Fruit fly (Drosophila melanogaster) whole organism, embryonic: ENCODE results near the gene CG13949.

Experiments
- Atf3 ChIP-seq: fragments of 200-800 bp; sonication (Bioruptor generic); optimal IDR thresholded peaks from 3 replicates; lab custom pipeline; 2016; ENCODE audit warnings: missing biosample characterization, missing genetic modification characterization
- CG10431 ChIP-seq: fragments of 200-800 bp; sonication (Bioruptor generic); optimal IDR thresholded peaks from 3 replicates; lab custom pipeline; 2018; ENCODE audit warnings: missing biosample characterization, mild to moderate bottlenecking, missing genetic modification characterization
- CG10979 ChIP-seq: fragments of 200-800 bp; sonication (Bioruptor generic); optimal IDR thresholded peaks from 2 replicates; lab custom pipeline; 2018; ENCODE audit warnings: missing biosample characterization, mild to moderate bottlenecking, missing genetic modification characterization, moderate library complexity
- CG11723 ChIP-seq: fragments of 200-800 bp; sonication (Bioruptor generic); optimal IDR thresholded peaks from 2 replicates; lab custom pipeline; 2017; ENCODE audit warnings: missing biosample characterization, mild to moderate bottlenecking, missing genetic modification characterization
- CG2678 ChIP-seq: fragments of 200-800 bp; sonication (Bioruptor generic); optimal IDR thresholded peaks from 3 replicates; lab custom pipeline; 2019; ENCODE audit warnings: missing biosample characterization, mild to moderate bottlenecking, missing genetic modification characterization, moderate library complexity
- CG30403 ChIP-seq: fragments of 200-800 bp; sonication (Bioruptor generic); optimal IDR thresholded peaks from 3 replicates; lab custom pipeline; 2016; ENCODE audit warnings: missing biosample characterization, missing genetic modification characterization
- CG3838 ChIP-seq: fragments of 200-800 bp; sonication (Bioruptor generic); optimal IDR thresholded peaks from 3 replicates; lab custom pipeline; 2016; ENCODE audit warnings: missing biosample characterization, missing genetic modification characterization
- CG4282 ChIP-seq: fragments of 200-800 bp; sonication (Bioruptor generic); optimal IDR thresholded peaks from 2 replicates; lab custom pipeline; 2016; ENCODE audit warnings: missing biosample characterization, missing genetic modification characterization
- CG7556 ChIP-seq: fragments of 200-800 bp; sonication (Bioruptor generic); optimal IDR thresholded peaks from 2 replicates; lab custom pipeline; 2017; ENCODE audit warnings: missing biosample characterization, mild to moderate bottlenecking, missing genetic modification characterization
- CG7786 ChIP-seq: fragments of 200-800 bp; sonication (Bioruptor generic); optimal IDR thresholded peaks from 2 replicates; lab custom pipeline; 2016; ENCODE audit warnings: missing biosample characterization, missing genetic modification characterization
- CkIIα-i1 ChIP-seq: fragments of 200-800 bp; sonication (Bioruptor generic); IDR thresholded peaks from 2 replicates; pipeline ENCODE4 v1.3.6; 2022; ENCODE audit warnings: missing biosample characterization, missing genetic modification characterization
- D ChIP-seq, 2 experiments: fragments of 200-800 bp in 1 of 2; fragments of >200 bp in 1 of 2; sonication (Bioruptor generic) in 1 of 2; optimal IDR thresholded peaks; 2 replicates in 1 of 2; 3 replicates in 1 of 2; lab custom pipeline; 2017; ENCODE audit warnings: mild to moderate bottlenecking in 1 of 2, missing biosample characterization in 1 of 2, missing genetic modification characterization in 1 of 2, missing genetic modification reagents in 1 of 2
- D19B ChIP-seq: fragments of 200-800 bp; sonication (Bioruptor generic); optimal IDR thresholded peaks from 2 replicates; lab custom pipeline; 2017; ENCODE audit warnings: missing biosample characterization, mild to moderate bottlenecking, missing genetic modification characterization
- Dref ChIP-seq: fragments of 200-800 bp; sonication (Bioruptor generic); IDR thresholded peaks from 2 replicates; pipeline ENCODE4 v1.3.6; 2022; ENCODE audit warnings: missing biosample characterization, missing genetic modification characterization
- Fer1 ChIP-seq: fragments of 200-800 bp; sonication (Bioruptor generic); optimal IDR thresholded peaks from 2 replicates; lab custom pipeline; 2017; ENCODE audit warnings: missing biosample characterization, mild to moderate bottlenecking, missing genetic modification characterization
- Fer3 ChIP-seq: fragments of 200-800 bp; sonication (Bioruptor generic); optimal IDR thresholded peaks from 2 replicates; lab custom pipeline; 2018; ENCODE audit warnings: missing biosample characterization, mild to moderate bottlenecking, missing genetic modification characterization, moderate library complexity
- HmgD ChIP-seq: fragments of 200-800 bp; sonication (Bioruptor generic); optimal IDR thresholded peaks from 3 replicates; lab custom pipeline; 2016; ENCODE audit warnings: missing biosample characterization, missing genetic modification characterization
- Hmx ChIP-seq: fragments of 200-800 bp; sonication (Bioruptor generic); optimal IDR thresholded peaks from 2 replicates; lab custom pipeline; 2016; ENCODE audit warnings: missing biosample characterization, missing genetic modification characterization
- Hr3 ChIP-seq: fragments of 200-800 bp; sonication (Bioruptor generic); optimal IDR thresholded peaks from 3 replicates; lab custom pipeline; 2016; ENCODE audit warnings: missing biosample characterization, missing genetic modification characterization
- Hr78 ChIP-seq, 2 experiments: fragments of 200-800 bp in 1 of 2; fragments of >200 bp in 1 of 2; sonication (Bioruptor generic) in 1 of 2; optimal IDR thresholded peaks; 2 replicates each; lab custom pipeline; 2017 to 2019; ENCODE audit warnings: missing biosample characterization in 2 of 2, missing genetic modification characterization in 2 of 2, mild to moderate bottlenecking in 1 of 2, moderate library complexity in 1 of 2
- Lhr ChIP-seq: fragments of 200-800 bp; sonication (Bioruptor generic); optimal IDR thresholded peaks from 3 replicates; lab custom pipeline; 2017; ENCODE audit warnings: mild to moderate bottlenecking, missing biosample characterization, missing genetic modification reagents, missing genetic modification characterization
- Mrtf ChIP-seq: fragments of 200-800 bp; sonication (Bioruptor generic); IDR thresholded peaks from 3 replicates; pipeline ENCODE4 v1.3.6; 2022; ENCODE audit warnings: missing biosample characterization, missing genetic modification characterization
- NFAT ChIP-seq: fragments of 200-800 bp; sonication (Bioruptor generic); IDR thresholded peaks from 2 replicates; pipeline ENCODE4 v1.3.6; 2022; ENCODE audit warnings: missing biosample characterization, missing genetic modification characterization
- Rx ChIP-seq: fragments of 200-800 bp; sonication (Bioruptor generic); IDR thresholded peaks from 2 replicates; pipeline ENCODE4 v1.3.6; 2022; ENCODE audit warnings: missing biosample characterization, missing genetic modification characterization
- Sry-β ChIP-seq: fragments of 200-800 bp; sonication (Bioruptor generic); optimal IDR thresholded peaks from 2 replicates; lab custom pipeline; 2018; ENCODE audit warnings: missing biosample characterization, mild to moderate bottlenecking, missing genetic modification characterization, moderate library complexity
- Trl ChIP-seq, 3 experiments: fragments of >200 bp in 2 of 3; fragments of 200-800 bp in 1 of 3; sonication (Bioruptor generic) in 1 of 3; optimal IDR thresholded peaks; 2 replicates in 1 of 3; 3 replicates in 2 of 3; lab custom pipeline; 2016 to 2017; ENCODE audit warnings: missing biosample characterization in 1 of 3, missing genetic modification characterization in 1 of 3
- aop ChIP-seq: fragments of 200-800 bp; sonication (Bioruptor generic); IDR thresholded peaks from 2 replicates; pipeline ENCODE4 v1.3.6; 2022; ENCODE audit warnings: missing biosample characterization, missing genetic modification characterization
- cato ChIP-seq: fragments of 200-800 bp; sonication (Bioruptor generic); optimal IDR thresholded peaks from 2 replicates; lab custom pipeline; 2016; ENCODE audit warnings: missing biosample characterization, missing genetic modification characterization, borderline replicate concordance
- chinmo ChIP-seq: fragments of 200-800 bp; sonication (Bioruptor generic); IDR thresholded peaks from 4 replicates; pipeline ENCODE4 v1.3.6; 2022; ENCODE audit warnings: missing biosample characterization, missing genetic modification characterization; ENCODE audit not compliant: partially characterized antibody
- dan ChIP-seq: fragments of 200-800 bp; sonication (Bioruptor generic); IDR thresholded peaks from 2 replicates; pipeline ENCODE4 v1.3.6; 2022; ENCODE audit warnings: missing biosample characterization, missing genetic modification characterization
- dmrt99B ChIP-seq: fragments of 200-800 bp; sonication (Bioruptor generic); optimal IDR thresholded peaks from 2 replicates; lab custom pipeline; 2018; ENCODE audit warnings: missing biosample characterization, mild to moderate bottlenecking, missing genetic modification characterization, moderate library complexity
- fu2 ChIP-seq: fragments of 200-800 bp; sonication (Bioruptor generic); optimal IDR thresholded peaks from 2 replicates; lab custom pipeline; 2016; ENCODE audit warnings: missing biosample characterization, missing genetic modification characterization
- gce ChIP-seq: fragments of 200-800 bp; sonication (Bioruptor generic); IDR thresholded peaks from 3 replicates; pipeline ENCODE4 v1.3.6; 2022; ENCODE audit warnings: missing biosample characterization, missing genetic modification characterization
- grn ChIP-seq: fragments of 200-800 bp; sonication (Bioruptor generic); optimal IDR thresholded peaks from 3 replicates; lab custom pipeline; 2017; ENCODE audit warnings: missing biosample characterization, missing genetic modification characterization
- gsb ChIP-seq: fragments of 200-800 bp; sonication (Bioruptor generic); IDR thresholded peaks from 2 replicates; pipeline ENCODE4 v1.3.6; 2022; ENCODE audit warnings: missing biosample characterization, missing genetic modification characterization
- hbn ChIP-seq: fragments of 200-800 bp; sonication (Bioruptor generic); IDR thresholded peaks from 2 replicates; pipeline ENCODE4 v1.3.6; 2022; ENCODE audit warnings: missing biosample characterization, missing genetic modification characterization; ENCODE audit not compliant: partially characterized antibody
- her ChIP-seq: fragments of 200-800 bp; sonication (Bioruptor generic); optimal IDR thresholded peaks from 2 replicates; lab custom pipeline; 2016; ENCODE audit warnings: missing biosample characterization, missing genetic modification characterization
- jing ChIP-seq: fragments of 200-800 bp; sonication (Bioruptor generic); optimal IDR thresholded peaks from 2 replicates; lab custom pipeline; 2018; ENCODE audit warnings: missing biosample characterization, mild to moderate bottlenecking, missing genetic modification characterization
- knrl ChIP-seq: fragments of 200-800 bp; sonication (Bioruptor generic); IDR thresholded peaks from 3 replicates; pipeline ENCODE4 v1.3.6; 2022; ENCODE audit warnings: missing biosample characterization, missing genetic modification characterization; ENCODE audit not compliant: partially characterized antibody
- lmd ChIP-seq: fragments of 200-800 bp; sonication (Bioruptor generic); IDR thresholded peaks from 2 replicates; pipeline ENCODE4 v1.3.6; 2022; ENCODE audit warnings: missing biosample characterization, missing genetic modification characterization
- odd ChIP-seq: fragments of 200-800 bp; sonication (Bioruptor generic); optimal IDR thresholded peaks from 2 replicates; lab custom pipeline; 2017; ENCODE audit warnings: missing biosample characterization, mild to moderate bottlenecking, missing genetic modification characterization
- otp ChIP-seq: fragments of 200-800 bp; sonication (Bioruptor generic); IDR thresholded peaks from 3 replicates; pipeline ENCODE4, ENCODE4 v1.3.6; 2022; ENCODE audit warnings: missing biosample characterization, missing genetic modification characterization
- pros ChIP-seq: fragments of 200-800 bp; sonication (Bioruptor generic); optimal IDR thresholded peaks from 3 replicates; lab custom pipeline; 2019; ENCODE audit warnings: missing biosample characterization, mild to moderate bottlenecking, missing genetic modification characterization, moderate library complexity
- pzg ChIP-seq: fragments of 200-800 bp; sonication (Bioruptor generic); optimal IDR thresholded peaks from 3 replicates; lab custom pipeline; 2018; ENCODE audit warnings: missing biosample characterization, mild to moderate bottlenecking, missing genetic modification characterization, moderate library complexity
- seq ChIP-seq: fragments of 200-800 bp; sonication (Bioruptor generic); IDR thresholded peaks from 2 replicates; pipeline ENCODE4 v1.3.6; 2022; ENCODE audit warnings: missing biosample characterization, missing genetic modification characterization
- tx ChIP-seq: fragments of 200-800 bp; sonication (Bioruptor generic); optimal IDR thresholded peaks from 2 replicates; lab custom pipeline; 2016; ENCODE audit warnings: missing biosample characterization, missing genetic modification characterization
- zfh1 ChIP-seq: fragments of 200-800 bp; sonication (Bioruptor generic); IDR thresholded peaks from 3 replicates; pipeline ENCODE4 v1.3.6; 2022; ENCODE audit warnings: missing biosample characterization, missing genetic modification characterization
- zfh2 ChIP-seq: fragments of 200-800 bp; sonication (Bioruptor generic); optimal IDR thresholded peaks from 2 replicates; lab custom pipeline; 2016; ENCODE audit warnings: missing biosample characterization, missing genetic modification characterization

Gene CG13949

dm6 chr2L:827516-828362, 27.4 kb upstream of the CG13949 start (continued):
- peak; percentile 36 for TF ChIP-seq Lhr (GFP tag; lab: Kevin White, UChicago)
- no peak for TF ChIP-seq CG3838 (GFP tag; lab: Kevin White, UChicago)
- TF ChIP-seq fu2 (GFP tag; lab: Kevin White, UChicago), result no peak
- TF ChIP-seq Dref (GFP tag; lab: Robert Waterston, UW), result no peak
- no peak for TF ChIP-seq gsb (GFP tag; lab: Robert Waterston, UW)
- TF ChIP-seq her (GFP tag; lab: Kevin White, UChicago), result no peak
- TF ChIP-seq CG7786 (GFP tag; lab: Kevin White, UChicago), result no peak
- no peak for TF ChIP-seq D (optimal IDR thresholded peaks at IDR 0.05; lab: Kevin White, UChicago)
- TF ChIP-seq D (GFP tag; optimal IDR thresholded peaks at IDR 0.05; lab: Kevin White, UChicago), result peak; percentile 62
- TF ChIP-seq Rx (GFP tag; lab: Robert Waterston, UW), result no peak
- no peak for TF ChIP-seq NFAT (GFP tag; lab: Robert Waterston, UW)
- peak; percentile 57 for TF ChIP-seq CG7556 (GFP tag; lab: Kevin White, UChicago)
- no peak for TF ChIP-seq otp
- TF ChIP-seq pros (GFP tag; lab: Kevin White, UChicago), result peak; percentile 17
- no peak for TF ChIP-seq CkIIα-i1 (GFP tag; lab: Robert Waterston, UW)
- TF ChIP-seq CG2678 (tag; lab: Kevin White, UChicago), result peak; percentile 47
- TF ChIP-seq gce (GFP tag; lab: Robert Waterston, UW), result no peak
- no peak for TF ChIP-seq D19B
- TF ChIP-seq odd, result peak; percentile 29
- TF ChIP-seq aop, result no peak
- TF ChIP-seq pzg (GFP tag; lab: Kevin White, UChicago), result no peak
- no peak for TF ChIP-seq jing (GFP tag; lab: Kevin White, UChicago)
- TF ChIP-seq CG10431, result peak; percentile 24
- no peak for TF ChIP-seq grn (GFP tag; lab: Kevin White, UChicago)
- TF ChIP-seq CG11723 (GFP tag; lab: Kevin White, UChicago), result no peak
- TF ChIP-seq HmgD (GFP tag; lab: Kevin White, UChicago), result no peak
- no peak for TF ChIP-seq Hmx
- TF ChIP-seq chinmo (GFP tag; lab: Robert Waterston, UW), result 0 out of 4 replicates have a peak, but pooled peaks have one; percentile 23
- peak; percentile 10 for TF ChIP-seq Atf3 (GFP tag; lab: Kevin White, UChicago)
- peak; percentile 13; the same call in 1 of the 3 replicates for TF ChIP-seq zfh1 (GFP tag; lab: Robert Waterston, UW)
- TF ChIP-seq Fer3 (tag; lab: Kevin White, UChicago), result no peak
- TF ChIP-seq CG10979 (tag; lab: Kevin White, UChicago), result peak; percentile 66
- TF ChIP-seq knrl (GFP tag; lab: Robert Waterston, UW), result no peak
- peak; percentile 63 for TF ChIP-seq CG30403 (GFP tag; lab: Kevin White, UChicago)
- no peak for TF ChIP-seq CG4282 (GFP tag; lab: Kevin White, UChicago)
- peak; percentile 18 for TF ChIP-seq cato
- no peak for TF ChIP-seq Trl (optimal IDR thresholded peaks at IDR 0.05; lab: Kevin White, UChicago)
- TF ChIP-seq Trl (GFP tag; optimal IDR thresholded peaks at IDR 0.05; lab: Kevin White, UChicago), result no peak
- 0 out of 2 replicates have a peak, but pooled peaks have one; percentile 21 for TF ChIP-seq seq (GFP tag; lab: Robert Waterston, UW)
- peak; percentile 44 for TF ChIP-seq Hr3 (GFP tag; lab: Kevin White, UChicago)
- TF ChIP-seq Hr78 (GFP tag; optimal IDR thresholded peaks at IDR 0.05; lab: Kevin White, UChicago), result peak in 1 of 2 experiments; percentile 68
- peak; percentile 70 for TF ChIP-seq dmrt99B (tag; lab: Kevin White, UChicago)
- no peak; the same call in 1 of the 2 replicates for TF ChIP-seq lmd
- no peak for TF ChIP-seq hbn
- no peak for TF ChIP-seq tx
- no peak for TF ChIP-seq dan
- no peak for TF ChIP-seq Mrtf
- TF ChIP-seq zfh2, result no peak
- TF ChIP-seq Sry-β, result no peak
- no peak for TF ChIP-seq Fer1 (GFP tag; lab: Kevin White, UChicago)
